Worm (Caenorhabditis elegans) whole organism, L3 larva: ENCODE data around the gene clec-60.

Experiments used
- aly-2 ChIP-seq: fragments of 150-350 bp; optimal IDR thresholded peaks from 2 replicates; lab custom pipeline; 2014; ENCODE audit warnings: missing biosample characterization, missing genetic modification characterization
- ceh-16 ChIP-seq: sonication (generic microtip); optimal IDR thresholded peaks from 2 replicates; lab custom pipeline; 2017; ENCODE audit warnings: missing biosample characterization, missing genetic modification characterization
- ceh-9 ChIP-seq: sonication (generic microtip); optimal IDR thresholded peaks from 2 replicates; lab custom pipeline; 2018; ENCODE audit warnings: missing biosample characterization, missing genetic modification characterization
- egl-5 ChIP-seq: fragments of 150-350 bp; optimal IDR thresholded peaks from 2 replicates; lab custom pipeline; 2017; ENCODE audit warnings: missing biosample characterization, missing genetic modification reagents, missing genetic modification characterization, inconsistent platforms
- elt-1 ChIP-seq: fragments of 150-350 bp; optimal IDR thresholded peaks from 2 replicates; lab custom pipeline; 2014; ENCODE audit warnings: missing biosample characterization, missing genetic modification characterization
- eor-1 ChIP-seq, 2 experiments: fragments of 150-350 bp; optimal IDR thresholded peaks; 2 replicates each; lab custom pipeline; 2014 to 2018; ENCODE audit warnings: missing biosample characterization in 2 of 2, missing genetic modification characterization in 2 of 2
- fos-1 ChIP-seq: fragments of 150-350 bp; optimal IDR thresholded peaks from 2 replicates; lab custom pipeline; 2014; ENCODE audit warnings: missing biosample characterization, missing genetic modification characterization
- hmg-11 ChIP-seq: sonication (generic microtip); optimal IDR thresholded peaks from 2 replicates; lab custom pipeline; 2016; ENCODE audit warnings: missing genetic modification characterization, missing compliant biosample characterization
- jun-1 ChIP-seq: fragments of 150-350 bp; optimal IDR thresholded peaks from 2 replicates; lab custom pipeline; 2014; ENCODE audit warnings: missing biosample characterization, missing genetic modification reagents, missing genetic modification characterization
- lsy-12 ChIP-seq: sonication (generic microtip); optimal IDR thresholded peaks from 2 replicates; lab custom pipeline; 2016; ENCODE audit warnings: mild to moderate bottlenecking, missing genetic modification characterization, missing compliant biosample characterization
- mml-1 ChIP-seq: fragments of 150-350 bp; sonication (generic microtip); optimal IDR thresholded peaks from 3 replicates; lab custom pipeline; 2014; ENCODE audit warnings: missing biosample characterization, missing genetic modification characterization
- nfya-1 ChIP-seq: sonication (generic microtip); optimal IDR thresholded peaks from 2 replicates; lab custom pipeline; 2017; ENCODE audit warnings: missing genetic modification characterization, mild to moderate bottlenecking, missing compliant biosample characterization, antibody characterized with exemption, moderate library complexity; ENCODE audit not compliant: insufficient read depth
- nhr-237 ChIP-seq: fragments of 150-350 bp; optimal IDR thresholded peaks from 2 replicates; lab custom pipeline; 2014; ENCODE audit warnings: missing biosample characterization, missing genetic modification characterization
- nhr-25 ChIP-seq: sonication (generic microtip); optimal IDR thresholded peaks from 2 replicates; lab custom pipeline; 2017; ENCODE audit warnings: missing biosample characterization, missing genetic modification characterization
- nhr-28 ChIP-seq: fragments of 150-350 bp; optimal IDR thresholded peaks from 2 replicates; lab custom pipeline; 2014; ENCODE audit warnings: missing biosample characterization, missing genetic modification characterization
- nhr-43 ChIP-seq: sonication (generic microtip); optimal IDR thresholded peaks from 2 replicates; lab custom pipeline; 2016; ENCODE audit warnings: mild to moderate bottlenecking, missing genetic modification characterization, missing compliant biosample characterization; ENCODE audit not compliant: poor library complexity, severe bottlenecking
- nhr-76 ChIP-seq: fragments of 150-350 bp; sonication (generic microtip); optimal IDR thresholded peaks from 5 replicates; lab custom pipeline; 2014; ENCODE audit warnings: missing biosample characterization, missing genetic modification characterization
- pha-4 ChIP-seq: fragments of 150-350 bp; optimal IDR thresholded peaks from 2 replicates; lab custom pipeline; 2014; ENCODE audit warnings: missing biosample characterization, missing genetic modification reagents, missing genetic modification characterization
- sea-2 ChIP-seq: fragments of 150-350 bp; sonication (generic microtip); optimal IDR thresholded peaks from 4 replicates; lab custom pipeline; 2014; ENCODE audit warnings: missing biosample characterization, missing genetic modification reagents, missing genetic modification characterization
- skn-1 ChIP-seq: fragments of 150-350 bp; optimal IDR thresholded peaks from 2 replicates; lab custom pipeline; 2014; ENCODE audit warnings: missing biosample characterization, missing genetic modification characterization
- tbx-2 ChIP-seq: sonication (generic microtip); optimal IDR thresholded peaks from 2 replicates; lab custom pipeline; 2016; ENCODE audit warnings: mild to moderate bottlenecking, missing genetic modification characterization, missing compliant biosample characterization
- unc-62 ChIP-seq: fragments of 150-350 bp; sonication (generic microtip); optimal IDR thresholded peaks from 4 replicates; lab custom pipeline; 2014; ENCODE audit warnings: missing biosample characterization, missing genetic modification reagents, missing genetic modification characterization
- zag-1 ChIP-seq: fragments of 150-350 bp; optimal IDR thresholded peaks from 2 replicates; lab custom pipeline; 2014; ENCODE audit warnings: missing biosample characterization, missing genetic modification characterization
- ztf-11 ChIP-seq: fragments of 150-350 bp; optimal IDR thresholded peaks from 2 replicates; lab custom pipeline; 2014; ENCODE audit warnings: missing biosample characterization, missing genetic modification characterization

The clec-60 gene

DNA sequence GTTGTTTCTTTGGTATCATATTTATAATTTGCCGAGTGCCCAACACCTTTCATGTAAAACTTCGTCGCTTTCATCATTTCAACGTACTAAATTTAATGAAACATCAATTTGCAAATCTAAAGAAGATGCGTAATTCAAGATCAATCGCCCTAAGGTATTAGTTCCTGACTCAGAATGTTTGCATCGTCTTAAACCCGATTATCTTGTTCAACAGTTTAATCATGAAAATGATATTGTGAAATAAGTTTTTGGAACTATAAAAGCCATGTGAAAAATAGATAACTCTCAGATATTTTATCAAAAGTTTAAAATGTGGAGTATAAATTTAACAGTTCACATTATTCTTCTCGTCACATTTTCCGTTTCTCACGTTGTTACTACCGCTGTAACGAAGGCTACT, 41.7 kb downstream of the clec-60 start, which contains the start of gene E04D5.4:
Gene E04D5.4 (plus strand): TSS at position 301 of the 400 bp plus-strand sequence.
- TF ChIP-seq unc-62 (GFP tag; lab: Kevin White, UChicago) (no peak), hmg-11 (no peak), nhr-237 (tag; lab: Kevin White, UChicago) (no peak), nhr-28 (tag; lab: Kevin White, UChicago) (no peak), ztf-11 (tag; lab: Kevin White, UChicago) (no peak), tbx-2 (tag; lab: Kevin White, UChicago) (no peak), nhr-76 (no peak), egl-5 (tag; lab: Kevin White, UChicago) (no peak), nhr-43 (tag; lab: Kevin White, UChicago) (no peak), nhr-25 (no peak), zag-1 (no peak), aly-2 (tag; lab: Kevin White, UChicago) (no peak), jun-1 (tag; lab: Kevin White, UChicago) (no peak), ceh-16 (tag; lab: Kevin White, UChicago) (no peak)

DNA sequence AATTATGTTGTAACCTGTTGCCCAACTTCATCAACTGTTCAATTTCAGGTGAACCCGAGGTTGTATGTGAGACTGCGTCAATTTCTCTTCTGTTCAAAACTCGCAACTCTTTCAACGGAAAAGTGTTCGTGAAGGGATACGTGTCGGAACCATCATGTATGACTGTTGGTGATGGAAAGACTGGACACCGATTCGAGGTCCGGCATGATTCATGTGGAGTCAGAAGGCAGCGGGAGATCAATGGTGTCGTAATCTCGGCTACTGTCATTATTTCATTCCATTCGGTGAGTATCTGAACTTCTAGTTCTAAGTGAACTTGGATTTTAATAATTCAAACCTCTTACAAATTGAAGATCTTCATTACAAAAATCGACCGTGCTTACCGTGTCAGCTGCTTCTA, 43.8 kb downstream of the clec-60 start:
- no peak for TF ChIP-seq nhr-237 (tag; lab: Kevin White, UChicago)
- TF ChIP-seq, all 47 proteins: peak for 0

- TF ChIP-seq unc-62 (GFP tag; lab: Kevin White, UChicago): no peak
- no peak for TF ChIP-seq eor-1 (tag; optimal IDR thresholded peaks at IDR 0.05; lab: Kevin White, UChicago)
- TF ChIP-seq ceh-9 (tag; lab: Kevin White, UChicago): no peak
- TF ChIP-seq nfya-1: no peak
- TF ChIP-seq fos-1 (tag; lab: Kevin White, UChicago): no peak
- TF ChIP-seq pha-4: no peak
- TF ChIP-seq aly-2 (tag; lab: Kevin White, UChicago): no peak
- no peak for TF ChIP-seq skn-1 (tag; lab: Kevin White, UChicago)
- TF ChIP-seq nhr-28 (tag; lab: Kevin White, UChicago): no peak
- no peak for TF ChIP-seq tbx-2 (tag; lab: Kevin White, UChicago)
- no peak for TF ChIP-seq lsy-12
- no peak for TF ChIP-seq hmg-11
- no peak for TF ChIP-seq sea-2 (GFP tag; lab: Kevin White, UChicago)
- no peak for TF ChIP-seq nhr-43 (tag; lab: Kevin White, UChicago)
- TF ChIP-seq elt-1 (tag; lab: Kevin White, UChicago): no peak
- TF ChIP-seq mml-1 (tag; lab: Kevin White, UChicago): no peak
These were observed 45.8 kb downstream of the clec-60 start, which contains the start of gene cut-4 for ce11 chrII:10435836-10436235. Gene cut-4, plus strand, starts transcription at chrII:10436136.
